Worm (Caenorhabditis elegans) whole organism, L3 larva: ENCODE results near the gene tbc-1.
"Not testable (repeated sequence)": the region's sequence is repeated elsewhere in the genome, so short reads cannot be mapped to it uniquely, and the experiment has no call there.

Source experiments
- aly-2 ChIP-seq: fragments of 150-350 bp; optimal IDR thresholded peaks from 2 replicates; lab custom pipeline; 2014; ENCODE audit warnings: missing biosample characterization, missing genetic modification characterization
- ama-1 ChIP-seq: fragments of 150-350 bp; optimal IDR thresholded peaks from 2 replicates; lab custom pipeline; 2018
- ceh-16 ChIP-seq: sonication (generic microtip); optimal IDR thresholded peaks from 2 replicates; lab custom pipeline; 2017; ENCODE audit warnings: missing biosample characterization, missing genetic modification characterization
- egl-5 ChIP-seq: fragments of 150-350 bp; optimal IDR thresholded peaks from 2 replicates; lab custom pipeline; 2017; ENCODE audit warnings: missing biosample characterization, missing genetic modification reagents, missing genetic modification characterization, inconsistent platforms
- fos-1 ChIP-seq: fragments of 150-350 bp; optimal IDR thresholded peaks from 2 replicates; lab custom pipeline; 2014; ENCODE audit warnings: missing biosample characterization, missing genetic modification characterization
- nhr-12 ChIP-seq: fragments of 150-350 bp; optimal IDR thresholded peaks from 2 replicates; lab custom pipeline; 2014; ENCODE audit warnings: missing biosample characterization, missing genetic modification characterization
- nhr-237 ChIP-seq: fragments of 150-350 bp; optimal IDR thresholded peaks from 2 replicates; lab custom pipeline; 2014; ENCODE audit warnings: missing biosample characterization, missing genetic modification characterization
- nhr-28 ChIP-seq: fragments of 150-350 bp; optimal IDR thresholded peaks from 2 replicates; lab custom pipeline; 2014; ENCODE audit warnings: missing biosample characterization, missing genetic modification characterization
- unc-62 ChIP-seq: fragments of 150-350 bp; sonication (generic microtip); optimal IDR thresholded peaks from 4 replicates; lab custom pipeline; 2014; ENCODE audit warnings: missing biosample characterization, missing genetic modification reagents, missing genetic modification characterization
- ztf-11 ChIP-seq: fragments of 150-350 bp; optimal IDR thresholded peaks from 2 replicates; lab custom pipeline; 2014; ENCODE audit warnings: missing biosample characterization, missing genetic modification characterization
- ztf-4 ChIP-seq: fragments of 150-350 bp; optimal IDR thresholded peaks from 2 replicates; lab custom pipeline; 2014; ENCODE audit warnings: missing biosample characterization, missing genetic modification characterization

DNA sequence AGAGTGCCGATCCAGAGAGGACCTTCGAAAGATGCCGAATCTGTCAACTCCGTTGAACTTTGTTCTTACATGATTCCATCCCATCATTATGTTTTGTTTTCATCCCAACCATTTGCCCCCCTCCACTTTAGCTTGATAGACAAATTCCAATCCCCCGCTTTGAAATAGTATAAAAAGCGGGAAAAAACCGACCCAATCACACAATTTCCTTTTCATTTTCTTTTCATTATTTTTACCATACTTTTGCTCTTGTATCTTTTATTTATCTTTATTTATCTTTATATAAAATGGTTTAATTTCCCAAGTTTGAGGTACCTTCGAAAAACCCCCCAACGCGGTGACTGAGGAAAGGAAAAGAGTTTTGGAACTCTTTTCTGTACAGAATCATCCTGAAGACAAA is 4.0 kb upstream of the tbc-1 start, which contains the start of gene F20D1.22:
- TF ChIP-seq unc-62; ztf-11; fos-1; ztf-4; egl-5 (tag; lab: Kevin White, UChicago); nhr-12 (tag; lab: Kevin White, UChicago); ceh-16; nhr-237; nhr-28; ama-1; aly-2 (tag; lab: Kevin White, UChicago): not testable (repeated sequence)
